Fruit fly (Drosophila melanogaster): Measurements from ENCODE around the gene Nepl15.

The Nepl15 gene

dm6 chr3R:22727857-22728256 is 38.1 kb downstream of the Nepl15 start (continued):
- no peak for TF ChIP-seq tio (GFP tag; optimal IDR thresholded peaks at IDR 0.05)
- TF ChIP-seq onecut (GFP tag; IDR thresholded peaks at IDR 0.05): no peak
- TF ChIP-seq zen2 (GFP tag; IDR thresholded peaks at IDR 0.05; ENCODE audit: partially characterized antibody): no peak
- TF ChIP-seq Pdp1 (GFP tag; optimal IDR thresholded peaks at IDR 0.05): peak in 1 of 2 experiments; percentile 9
- TF ChIP-seq amos (GFP tag; IDR thresholded peaks at IDR 0.05; ENCODE audit: partially characterized antibody): no peak
- no peak for TF ChIP-seq usp (GFP tag; optimal IDR thresholded peaks at IDR 0.05)
- peak; percentile 32; the same call in 1 of the 2 replicates for TF ChIP-seq CG14441 (GFP tag; IDR thresholded peaks at IDR 0.05)
- no peak for TF ChIP-seq Jarid2 (GFP tag; optimal IDR thresholded peaks at IDR 0.05)
- TF ChIP-seq CG18764 (GFP tag; optimal IDR thresholded peaks at IDR 0.05): no peak
- peak; percentile 65 for TF ChIP-seq Med (GFP tag)
- TF ChIP-seq disco-r (GFP tag; optimal IDR thresholded peaks at IDR 0.05): no peak
- no peak for TF ChIP-seq CG6854 (GFP tag; optimal IDR thresholded peaks at IDR 0.05)
- TF ChIP-seq CG18262 (tag; optimal IDR thresholded peaks at IDR 0.05): peak; percentile 25
- TF ChIP-seq H2.0 (GFP tag; IDR thresholded peaks at IDR 0.05): no peak
- 0 out of 3 replicates have a peak, but pooled peaks have one; percentile 13 for TF ChIP-seq row (GFP tag; IDR thresholded peaks at IDR 0.05)
- TF ChIP-seq CG14710 (tag; optimal IDR thresholded peaks at IDR 0.05): no peak
- TF ChIP-seq ERR (GFP tag; optimal IDR thresholded peaks at IDR 0.05): no peak
- peak; percentile 74 for TF ChIP-seq Drgx (GFP tag; IDR thresholded peaks at IDR 0.05)
- TF ChIP-seq ase (GFP tag; IDR thresholded peaks at IDR 0.05): peak; percentile 41; the same call in 1 of the 3 replicates
- TF ChIP-seq zfh1 (GFP tag; IDR thresholded peaks at IDR 0.05): peak; percentile 33; the same call in 1 of the 3 replicates
- TF ChIP-seq CG32532 (GFP tag; IDR thresholded peaks at IDR 0.05): no peak
- TF ChIP-seq fd96Cb (tag; optimal IDR thresholded peaks at IDR 0.05): no peak
- no peak for TF ChIP-seq CG17361 (GFP tag; IDR thresholded peaks at IDR 0.05)
- no peak for TF ChIP-seq CG4820 (GFP tag; optimal IDR thresholded peaks at IDR 0.05)
- no peak for TF ChIP-seq CG14860 (GFP tag; IDR thresholded peaks at IDR 0.05; ENCODE audit: partially characterized antibody)
- TF ChIP-seq ara (GFP tag; IDR thresholded peaks at IDR 0.05): peak; percentile 41; the same call in 1 of the 2 replicates
- no peak for TF ChIP-seq CG12942 (GFP tag; optimal IDR thresholded peaks at IDR 0.05)
- peak; percentile 45; the same call in 1 of the 2 replicates for TF ChIP-seq ttk (GFP tag; IDR thresholded peaks at IDR 0.05)
- TF ChIP-seq dati (GFP tag; IDR thresholded peaks at IDR 0.05): no peak
- TF ChIP-seq sob (GFP tag; IDR thresholded peaks at IDR 0.05): 0 out of 2 replicates have a peak, but pooled peaks have one; percentile 22
- TF ChIP-seq zf30C (GFP tag; optimal IDR thresholded peaks at IDR 0.05): no peak
- no peak for TF ChIP-seq CG2875 (GFP tag; optimal IDR thresholded peaks at IDR 0.05)
- TF ChIP-seq mam (GFP tag; optimal IDR thresholded peaks at IDR 0.05): peak; percentile 7
- peak; percentile 46; the same call in 1 of the 3 replicates for TF ChIP-seq dysf (GFP tag; IDR thresholded peaks at IDR 0.05)
- no peak for TF ChIP-seq Ets97D (GFP tag; optimal IDR thresholded peaks at IDR 0.05)
- TF ChIP-seq NFAT (GFP tag; IDR thresholded peaks at IDR 0.05): 0 out of 2 replicates have a peak, but pooled peaks have one; percentile 23
- TF ChIP-seq CG32772 (GFP tag; IDR thresholded peaks at IDR 0.05): 0 out of 2 replicates have a peak, but pooled peaks have one; percentile 7
- TF ChIP-seq CG10267 (tag; optimal IDR thresholded peaks at IDR 0.05): no peak
- no peak for TF ChIP-seq HLHmδ (GFP tag; optimal IDR thresholded peaks at IDR 0.05)
- TF ChIP-seq abd-A (tag; optimal IDR thresholded peaks at IDR 0.05): no peak
- no peak for TF ChIP-seq jigr1 (GFP tag; IDR thresholded peaks at IDR 0.05)
- TF ChIP-seq CG6689 (GFP tag; IDR thresholded peaks at IDR 0.05): peak; percentile 17; the same call in 1 of the 2 replicates
- TF ChIP-seq CG2120 (GFP tag; optimal IDR thresholded peaks at IDR 0.05): peak; percentile 27
- TF ChIP-seq CG8281 (tag; optimal IDR thresholded peaks at IDR 0.05): no peak
- no peak for TF ChIP-seq bigmax (GFP tag; optimal IDR thresholded peaks at IDR 0.05)
- no peak for TF ChIP-seq pan (optimal IDR thresholded peaks at IDR 0.05)
- TF ChIP-seq pan (GFP tag; optimal IDR thresholded peaks at IDR 0.05 in 1 of 2, IDR thresholded peaks at IDR 0.05 in 1 of 2): peak in 1 of 2 experiments; percentile 75
- peak; percentile 30 for TF ChIP-seq CG1603 (tag; optimal IDR thresholded peaks at IDR 0.05)
- TF ChIP-seq tgo (GFP tag; IDR thresholded peaks at IDR 0.05): peak; percentile 46; the same call in 1 of the 3 replicates
- TF ChIP-seq phol (tag; optimal IDR thresholded peaks at IDR 0.05): peak; percentile 19
- peak; percentile 86 for TF ChIP-seq D19A (tag; optimal IDR thresholded peaks at IDR 0.05)
